Fruit fly (Drosophila melanogaster): ENCODE data around the gene dsx-c73A.

Gene dsx-c73A

DNA sequence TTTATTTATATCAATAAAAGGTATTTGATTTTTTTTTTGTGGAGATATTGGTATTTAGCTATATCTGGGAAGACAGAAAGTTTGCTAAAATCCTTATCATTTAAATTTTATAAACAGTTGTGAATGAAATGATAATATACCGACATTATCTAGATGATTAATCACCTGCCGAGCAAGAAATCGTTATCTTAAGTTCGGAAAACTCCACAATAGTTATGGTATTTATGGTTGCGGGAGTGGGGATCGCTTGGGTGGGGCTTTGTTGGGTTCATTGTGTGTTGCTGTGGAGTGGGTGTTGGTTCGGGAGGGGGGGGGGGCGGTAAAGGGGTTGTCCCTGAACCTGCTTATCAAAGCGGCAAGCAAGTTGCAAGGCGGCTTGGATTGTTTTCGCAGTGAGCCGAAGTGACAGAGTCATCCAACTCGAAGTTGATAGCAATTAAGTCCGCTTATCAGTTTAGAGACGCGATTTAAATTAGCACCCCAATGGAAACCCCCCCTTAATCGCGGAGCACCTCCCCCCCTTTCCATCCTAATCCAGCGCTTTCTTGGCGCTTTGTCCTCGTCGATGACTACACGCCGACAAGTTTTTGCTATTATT is 59.5 kb downstream of the dsx-c73A start:
- no peak for TF ChIP-seq Dll (optimal IDR thresholded peaks at IDR 0.05)
- no peak for TF ChIP-seq usp (GFP tag; optimal IDR thresholded peaks at IDR 0.05)
- TF ChIP-seq EcR (GFP tag; optimal IDR thresholded peaks at IDR 0.05) = no peak
- TF ChIP-seq psq (optimal IDR thresholded peaks at IDR 0.05) = no peak
- TF ChIP-seq CG8478 (optimal IDR thresholded peaks at IDR 0.05) = no peak
- no peak for TF ChIP-seq pan (optimal IDR thresholded peaks at IDR 0.05)

DNA sequence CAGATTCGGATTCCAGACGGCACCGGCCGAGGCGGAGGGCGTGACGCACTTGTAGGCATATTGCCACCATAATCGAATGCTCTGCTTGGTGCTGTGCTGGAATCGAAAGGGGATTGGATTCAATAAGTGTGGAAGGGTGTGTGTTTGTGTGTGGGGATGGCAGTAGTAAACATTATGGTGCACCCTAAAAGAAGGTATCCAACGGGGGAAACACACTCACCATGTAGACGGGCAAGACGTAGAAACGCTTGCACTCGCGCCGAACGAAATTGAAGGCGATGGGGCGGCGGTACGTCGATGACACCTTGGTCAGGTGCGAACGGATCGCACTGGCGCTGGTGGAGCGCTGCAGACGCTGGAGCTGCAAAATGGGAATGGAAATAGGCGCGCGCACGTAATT is 60.5 kb downstream of the dsx-c73A start:
- TF ChIP-seq pan (optimal IDR thresholded peaks at IDR 0.05) (no peak), EcR (GFP tag; optimal IDR thresholded peaks at IDR 0.05) (no peak), CG8478 (optimal IDR thresholded peaks at IDR 0.05) (no peak), usp (GFP tag; optimal IDR thresholded peaks at IDR 0.05) (no peak), Dll (optimal IDR thresholded peaks at IDR 0.05) (no peak), psq (optimal IDR thresholded peaks at IDR 0.05) (no peak)

DNA sequence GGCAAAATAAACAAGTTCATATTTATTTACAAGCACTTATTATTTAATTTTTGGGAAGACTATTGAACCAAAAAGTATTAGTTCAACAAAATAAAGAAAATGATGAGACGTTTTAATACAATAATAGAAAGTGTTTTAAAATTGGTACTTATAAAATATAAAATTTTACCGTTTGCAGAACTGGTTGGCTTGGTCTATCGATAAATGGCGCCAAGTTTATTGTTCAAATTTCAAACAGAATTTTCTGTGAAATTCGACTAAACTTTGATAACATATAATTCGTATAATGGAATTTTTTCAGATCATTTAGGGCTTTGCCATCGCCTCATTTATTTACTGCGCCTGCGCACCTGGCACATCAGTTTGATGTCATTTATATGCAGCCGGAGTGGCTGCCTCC is 61.0 kb downstream of the dsx-c73A start:
- no peak for TF ChIP-seq psq (optimal IDR thresholded peaks at IDR 0.05)
- no peak for TF ChIP-seq EcR (GFP tag; optimal IDR thresholded peaks at IDR 0.05)
- no peak for TF ChIP-seq pan (optimal IDR thresholded peaks at IDR 0.05)
- TF ChIP-seq Dll (optimal IDR thresholded peaks at IDR 0.05) = no peak
- no peak for TF ChIP-seq CG8478 (optimal IDR thresholded peaks at IDR 0.05)
- no peak for TF ChIP-seq usp (GFP tag; optimal IDR thresholded peaks at IDR 0.05)

DNA sequence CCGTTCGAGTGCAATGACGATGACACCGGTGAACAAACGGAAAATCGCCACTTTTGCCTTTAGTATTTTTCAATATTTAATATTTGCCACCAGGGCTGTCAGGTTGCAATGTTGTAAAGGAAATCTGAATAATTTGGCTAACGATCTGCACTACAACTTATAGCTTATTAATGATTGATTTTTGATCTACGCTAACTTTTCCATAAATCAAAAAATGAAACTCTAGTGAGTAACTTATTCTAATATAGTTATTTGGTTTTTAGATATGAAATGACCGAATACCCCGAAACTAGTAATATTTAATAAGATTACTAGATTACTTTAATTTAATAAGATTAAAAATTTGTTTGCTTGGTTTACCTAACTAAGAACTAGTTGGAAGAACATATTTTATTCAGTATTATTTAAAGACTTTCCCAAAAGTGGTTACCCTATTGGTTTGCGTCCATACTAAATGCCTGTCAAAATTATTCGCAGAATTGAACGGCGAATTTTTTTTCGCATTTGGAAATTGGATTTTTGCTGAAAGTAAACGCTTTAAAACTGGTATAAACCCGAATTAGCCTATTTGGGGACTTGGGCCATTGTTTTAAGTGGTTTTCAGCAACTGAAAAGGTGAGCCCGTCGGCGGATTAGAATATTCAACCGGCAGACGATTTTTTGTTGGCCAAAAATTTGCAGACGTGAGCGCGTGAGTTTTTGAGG is 65.7 kb downstream of the dsx-c73A start, which contains the start of the genes Agpat3 and RAF2:
Gene Agpat3, minus strand, starts transcription at position 78 of the 705 bp plus-strand sequence.
Gene RAF2, plus strand, starts transcription at position 448 of the 705 bp plus-strand sequence.
- no peak for TF ChIP-seq EcR (GFP tag; optimal IDR thresholded peaks at IDR 0.05)
- TF ChIP-seq CG8478 (optimal IDR thresholded peaks at IDR 0.05) = no peak
- TF ChIP-seq Dll (optimal IDR thresholded peaks at IDR 0.05) = no peak
- TF ChIP-seq psq (optimal IDR thresholded peaks at IDR 0.05) = no peak
- TF ChIP-seq pan (optimal IDR thresholded peaks at IDR 0.05) = no peak

DNA sequence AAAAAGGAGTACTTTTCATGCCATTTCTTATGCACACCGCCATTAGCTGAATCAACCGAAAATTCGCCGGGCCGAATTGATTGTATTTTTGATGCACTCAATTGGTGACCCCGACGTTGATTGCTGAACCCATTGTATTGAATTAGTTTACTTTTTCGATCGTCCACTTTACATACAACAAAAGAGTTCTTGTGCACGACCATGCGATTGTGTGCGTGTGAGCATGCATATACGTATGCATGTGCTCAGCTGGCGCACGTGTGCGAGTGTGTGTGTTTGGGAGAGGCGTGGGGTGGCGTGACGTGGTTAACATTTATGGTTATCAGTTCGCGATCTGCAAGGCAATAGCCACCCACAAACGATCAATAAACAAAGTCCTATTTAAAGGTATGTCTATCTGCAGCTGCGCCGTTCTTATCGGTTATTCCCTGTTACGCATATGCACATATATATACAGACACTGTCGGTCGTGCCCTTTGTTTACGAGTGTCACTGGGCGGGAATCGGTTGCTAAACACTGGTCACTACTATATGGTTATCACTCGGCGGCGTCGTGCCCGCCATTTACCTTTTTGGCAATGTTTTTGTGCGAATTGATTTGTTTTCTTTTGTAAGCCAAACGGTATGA is 66.4 kb downstream of the dsx-c73A start:
- TF ChIP-seq pan (optimal IDR thresholded peaks at IDR 0.05) (no peak), psq (optimal IDR thresholded peaks at IDR 0.05) (no peak), usp (GFP tag; optimal IDR thresholded peaks at IDR 0.05) (no peak), Dll (optimal IDR thresholded peaks at IDR 0.05) (no peak), EcR (GFP tag; optimal IDR thresholded peaks at IDR 0.05) (no peak), CG8478 (optimal IDR thresholded peaks at IDR 0.05) (no peak)

DNA sequence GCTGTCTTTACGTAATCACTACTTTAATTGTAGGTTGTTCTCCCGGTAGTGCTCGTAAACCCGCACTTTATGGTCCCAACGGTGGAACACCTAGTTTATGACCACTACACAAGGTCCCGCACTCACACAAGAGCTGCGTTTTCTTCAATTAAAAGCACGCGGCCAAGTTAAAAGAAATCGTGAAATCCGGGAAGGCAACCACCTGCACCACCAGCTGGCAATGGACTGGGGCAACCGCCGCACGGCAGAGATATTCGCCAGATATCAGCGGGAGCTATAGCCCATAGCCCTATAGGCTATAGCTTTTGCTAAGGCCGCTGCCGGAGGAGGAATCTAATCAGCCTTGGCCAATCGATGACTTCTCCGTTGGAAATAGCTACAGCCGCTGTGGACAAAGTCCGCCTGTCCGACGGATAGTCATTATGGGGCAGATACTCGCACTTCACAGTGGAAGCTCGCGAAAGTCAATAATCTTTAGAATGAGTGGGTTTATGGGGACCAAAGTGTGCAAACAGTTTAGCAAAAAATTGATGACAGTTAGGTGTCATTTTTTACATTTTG is 67.5 kb downstream of the dsx-c73A start:
- no peak for TF ChIP-seq CG8478 (optimal IDR thresholded peaks at IDR 0.05)
- no peak for TF ChIP-seq usp (GFP tag; optimal IDR thresholded peaks at IDR 0.05)
- no peak for TF ChIP-seq psq (optimal IDR thresholded peaks at IDR 0.05)
- TF ChIP-seq EcR (GFP tag; optimal IDR thresholded peaks at IDR 0.05) = no peak
- no peak for TF ChIP-seq Dll (optimal IDR thresholded peaks at IDR 0.05)
- no peak for TF ChIP-seq pan (optimal IDR thresholded peaks at IDR 0.05)

DNA sequence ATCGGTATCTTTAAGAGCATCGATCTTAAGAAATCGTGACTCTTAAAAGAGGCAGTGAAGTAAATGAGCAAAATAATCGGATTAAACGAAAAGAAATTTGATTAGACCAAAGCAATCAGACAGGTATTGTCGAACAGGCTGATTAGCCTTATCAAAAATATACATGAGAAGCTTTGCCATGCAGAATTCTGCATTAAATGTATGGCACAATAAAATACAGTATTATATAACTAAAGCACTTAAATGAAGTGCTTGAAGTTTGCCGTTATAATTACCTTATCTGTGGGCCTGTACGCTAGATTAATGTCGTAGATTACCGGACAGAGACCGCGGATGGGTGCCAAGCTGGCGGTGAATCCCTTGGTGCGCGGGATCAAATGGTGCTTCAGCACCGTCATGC is 68.7 kb downstream of the dsx-c73A start:
- TF ChIP-seq Dll (optimal IDR thresholded peaks at IDR 0.05) = no peak
- TF ChIP-seq psq (optimal IDR thresholded peaks at IDR 0.05) = no peak

DNA sequence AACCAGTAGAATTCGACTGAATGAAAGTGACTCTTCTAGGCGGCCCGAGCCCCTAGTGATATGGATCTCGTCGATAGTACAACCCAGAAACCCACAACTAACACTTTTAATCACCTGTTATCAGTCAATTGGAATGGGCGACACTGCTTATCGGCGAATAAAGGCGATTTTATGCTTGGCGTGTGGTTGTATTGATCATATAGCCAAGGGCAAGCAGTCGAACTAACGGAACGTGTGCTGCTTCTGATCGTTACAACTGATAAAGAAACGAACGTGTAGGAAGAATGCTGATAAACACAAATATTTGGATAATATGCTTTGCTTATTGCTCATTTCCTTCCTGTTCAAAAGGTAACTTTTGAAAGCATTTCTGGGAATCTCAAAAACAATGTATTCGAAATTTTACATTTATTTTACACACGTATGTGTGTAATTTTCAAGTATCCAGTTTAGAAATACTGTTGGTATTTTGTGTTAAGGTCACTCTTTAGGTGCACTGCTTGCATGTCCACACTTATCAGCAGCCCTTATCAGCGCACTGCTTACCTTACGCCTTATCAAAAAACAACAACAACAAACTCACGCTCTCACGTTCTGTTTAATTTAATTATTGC is 70.5 kb downstream of the dsx-c73A start, which contains the start of gene Agpat4:
Gene Agpat4, minus strand, starts transcription at position 387 of the 614 bp plus-strand sequence.
- TF ChIP-seq usp (GFP tag; optimal IDR thresholded peaks at IDR 0.05) (no peak), psq (optimal IDR thresholded peaks at IDR 0.05) (no peak), CG8478 (optimal IDR thresholded peaks at IDR 0.05) (no peak), EcR (GFP tag; optimal IDR thresholded peaks at IDR 0.05) (no peak), pan (optimal IDR thresholded peaks at IDR 0.05) (no peak), Dll (optimal IDR thresholded peaks at IDR 0.05) (no peak)

DNA sequence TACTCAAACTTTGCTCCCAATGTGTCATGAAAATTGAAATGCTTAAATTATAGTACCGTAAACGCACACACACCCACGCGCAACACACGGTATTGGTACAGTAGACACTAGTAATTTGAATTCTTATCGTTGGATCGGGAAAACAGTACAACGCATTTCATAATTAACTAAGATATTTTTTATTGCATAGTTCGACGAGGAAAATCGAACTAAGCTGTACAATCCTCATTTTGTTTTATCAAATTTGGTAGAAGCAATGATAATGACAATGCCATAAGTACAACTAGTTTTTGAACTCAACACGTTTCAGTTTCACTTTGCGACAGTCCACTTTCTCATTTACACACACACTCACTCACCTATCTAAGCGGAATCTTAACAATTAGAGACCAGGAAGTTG is 71.0 kb downstream of the dsx-c73A start:
- TF ChIP-seq pan (optimal IDR thresholded peaks at IDR 0.05) = no peak
- no peak for TF ChIP-seq usp (GFP tag; optimal IDR thresholded peaks at IDR 0.05)
- TF ChIP-seq CG8478 (optimal IDR thresholded peaks at IDR 0.05) = no peak
- no peak for TF ChIP-seq psq (optimal IDR thresholded peaks at IDR 0.05)
- TF ChIP-seq EcR (GFP tag; optimal IDR thresholded peaks at IDR 0.05) = no peak
- no peak for TF ChIP-seq Dll (optimal IDR thresholded peaks at IDR 0.05)

DNA sequence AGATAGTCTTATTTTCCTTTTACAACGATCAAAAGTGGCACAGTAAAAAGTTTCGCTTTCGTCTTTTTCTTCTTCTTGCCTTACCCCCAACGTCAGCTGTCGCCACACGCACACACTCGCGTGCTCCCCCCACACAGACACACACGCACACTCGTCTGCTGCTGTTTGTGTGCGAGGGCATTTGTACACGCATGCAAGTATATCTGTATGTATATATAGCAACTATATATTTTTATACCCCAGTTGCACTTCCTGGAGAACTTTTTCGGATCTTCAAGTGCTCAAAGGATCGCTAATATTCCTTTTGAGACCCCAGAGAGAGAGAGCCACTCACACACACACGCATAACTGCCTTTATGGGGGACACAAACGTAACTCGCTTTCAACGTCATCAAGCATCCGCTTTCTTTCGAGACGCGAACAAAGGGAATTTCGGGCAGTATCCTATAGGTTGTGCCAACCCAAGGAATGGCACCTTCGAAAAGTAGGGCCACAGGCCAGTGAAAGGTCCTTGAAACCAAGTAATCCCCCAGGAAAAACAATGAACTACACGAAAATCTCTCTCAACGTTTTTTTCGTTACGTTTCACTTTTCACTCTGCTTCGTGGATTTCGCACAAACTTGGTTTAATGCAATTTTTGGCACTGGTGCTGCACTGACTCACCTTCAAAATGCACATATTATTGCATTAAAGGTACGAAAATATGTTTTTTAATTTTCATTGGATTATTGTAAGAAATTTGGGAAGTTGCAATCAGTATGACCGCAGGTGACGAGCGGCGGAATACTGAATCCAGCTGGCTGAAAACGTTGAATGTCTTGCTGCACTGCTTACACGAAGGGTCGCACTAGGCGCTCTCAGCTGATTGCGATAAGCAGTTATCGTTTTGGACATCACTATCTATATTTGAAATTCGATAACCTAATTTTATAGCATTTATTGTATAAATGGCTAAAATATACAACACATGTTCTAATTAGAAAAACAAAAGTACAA is 73.7 kb downstream of the dsx-c73A start, which contains the start of gene roq:
Gene roq, minus strand, starts transcription at position 799 of the 997 bp plus-strand sequence.
- TF ChIP-seq CG8478 (optimal IDR thresholded peaks at IDR 0.05) = peak; percentile 9
- no peak for TF ChIP-seq EcR (GFP tag; optimal IDR thresholded peaks at IDR 0.05)

All from whole organism.